Worm (Caenorhabditis elegans): ENCODE data around the gene rme-1.
A peak's percentile ranks its signal among the peaks of the same experiment; 100 is the strongest.

The rme-1 gene

ce11 chrV:6230629-6231229 is 22.0 kb downstream of the rme-1 start:
- TF ChIP-seq W03F9.2 (tag; optimal IDR thresholded peaks at IDR 0.05): no peak
- no peak for TF ChIP-seq him-1 (tag; optimal IDR thresholded peaks at IDR 0.05)
- TF ChIP-seq dao-5 (tag; optimal IDR thresholded peaks at IDR 0.05): no peak

ce11 chrV:6231902-6232340 is 23.2 kb downstream of the rme-1 start:
- TF ChIP-seq him-1 (tag; optimal IDR thresholded peaks at IDR 0.05) (no peak), W03F9.2 (tag; optimal IDR thresholded peaks at IDR 0.05) (no peak), dao-5 (tag; optimal IDR thresholded peaks at IDR 0.05) (no peak)

- TF ChIP-seq him-1 (tag; optimal IDR thresholded peaks at IDR 0.05): peak; percentile 10
- no peak for TF ChIP-seq W03F9.2 (tag; optimal IDR thresholded peaks at IDR 0.05)
Observed at ce11 chrV:6232886-6233285, 24.2 kb downstream of the rme-1 start.

- TF ChIP-seq W03F9.2 (tag; optimal IDR thresholded peaks at IDR 0.05): no peak
- no peak for TF ChIP-seq him-1 (tag; optimal IDR thresholded peaks at IDR 0.05)
- TF ChIP-seq dao-5 (tag; optimal IDR thresholded peaks at IDR 0.05): no peak
Observed at ce11 chrV:6233952-6234351, 25.3 kb downstream of the rme-1 start.

ce11 chrV:6234876-6235275 is 26.2 kb downstream of the rme-1 start, which contains the start of gene K08B12.3:
Gene K08B12.3, plus strand, starts transcription at chrV:6235176.
- TF ChIP-seq W03F9.2 (tag; optimal IDR thresholded peaks at IDR 0.05) (no peak), dao-5 (tag; optimal IDR thresholded peaks at IDR 0.05) (no peak), him-1 (tag; optimal IDR thresholded peaks at IDR 0.05) (no peak)

ce11 chrV:6238347-6238746 is 29.7 kb downstream of the rme-1 start:
- TF ChIP-seq dao-5 (tag; optimal IDR thresholded peaks at IDR 0.05) (no peak), him-1 (tag; optimal IDR thresholded peaks at IDR 0.05) (no peak), W03F9.2 (tag; optimal IDR thresholded peaks at IDR 0.05) (no peak)

- TF ChIP-seq him-1 (tag; optimal IDR thresholded peaks at IDR 0.05) (no peak), dao-5 (tag; optimal IDR thresholded peaks at IDR 0.05) (no peak), W03F9.2 (tag; optimal IDR thresholded peaks at IDR 0.05) (no peak)
Observed at ce11 chrV:6239855-6240254, 31.2 kb downstream of the rme-1 start.

ce11 chrV:6240735-6241134 is 32.0 kb downstream of the rme-1 start:
- TF ChIP-seq him-1 (tag; optimal IDR thresholded peaks at IDR 0.05) (no peak), dao-5 (tag; optimal IDR thresholded peaks at IDR 0.05) (no peak), W03F9.2 (tag; optimal IDR thresholded peaks at IDR 0.05) (peak; percentile 21)

ce11 chrV:6243260-6243659 is 34.6 kb downstream of the rme-1 start:
- TF ChIP-seq W03F9.2 (tag; optimal IDR thresholded peaks at IDR 0.05) (no peak), him-1 (tag; optimal IDR thresholded peaks at IDR 0.05) (no peak), dao-5 (tag; optimal IDR thresholded peaks at IDR 0.05) (no peak)

ce11 chrV:6244631-6245030 is 35.9 kb downstream of the rme-1 start:
- no peak for TF ChIP-seq W03F9.2 (tag; optimal IDR thresholded peaks at IDR 0.05)
- no peak for TF ChIP-seq dao-5 (tag; optimal IDR thresholded peaks at IDR 0.05)
- TF ChIP-seq him-1 (tag; optimal IDR thresholded peaks at IDR 0.05): peak; percentile 28

ce11 chrV:6246454-6246981 is 37.8 kb downstream of the rme-1 start, which contains the start of gene dmd-7:
Gene dmd-7, plus strand, starts transcription at chrV:6246931.
- peak; percentile 46 for TF ChIP-seq him-1 (tag; optimal IDR thresholded peaks at IDR 0.05)
- TF ChIP-seq W03F9.2 (tag; optimal IDR thresholded peaks at IDR 0.05): peak; percentile 16
- TF ChIP-seq dao-5 (tag; optimal IDR thresholded peaks at IDR 0.05): no peak

ce11 chrV:6247397-6247796 is 38.7 kb downstream of the rme-1 start:
- TF ChIP-seq dao-5 (tag; optimal IDR thresholded peaks at IDR 0.05) (no peak), W03F9.2 (tag; optimal IDR thresholded peaks at IDR 0.05) (no peak)

- TF ChIP-seq him-1 (tag; optimal IDR thresholded peaks at IDR 0.05) (no peak), dao-5 (tag; optimal IDR thresholded peaks at IDR 0.05) (no peak), W03F9.2 (tag; optimal IDR thresholded peaks at IDR 0.05) (no peak)
Observed at ce11 chrV:6248714-6249113, 40.0 kb downstream of the rme-1 start.

- TF ChIP-seq dao-5 (tag; optimal IDR thresholded peaks at IDR 0.05) (no peak), him-1 (tag; optimal IDR thresholded peaks at IDR 0.05) (no peak), W03F9.2 (tag; optimal IDR thresholded peaks at IDR 0.05) (no peak)
Observed at ce11 chrV:6249135-6249534, 40.5 kb downstream of the rme-1 start.
